Worm (Caenorhabditis elegans) whole organism, L3 larva: Measurements from ENCODE around the gene vnut-1.

Experiments
- R02D3.7 ChIP-seq: fragments of 150-350 bp; optimal IDR thresholded peaks from 2 replicates; lab custom pipeline; 2014; ENCODE audit warnings: missing biosample characterization, missing genetic modification characterization
- ama-1 ChIP-seq: fragments of 150-350 bp; optimal IDR thresholded peaks from 2 replicates; lab custom pipeline; 2018
- ceh-82 ChIP-seq: fragments of 150-350 bp; optimal IDR thresholded peaks from 2 replicates; lab custom pipeline; 2014; ENCODE audit warnings: missing biosample characterization, missing genetic modification characterization
- ceh-9 ChIP-seq: sonication (generic microtip); optimal IDR thresholded peaks from 2 replicates; lab custom pipeline; 2018; ENCODE audit warnings: missing biosample characterization, missing genetic modification characterization
- egl-27 ChIP-seq: sonication (generic microtip); optimal IDR thresholded peaks from 4 replicates; lab custom pipeline; 2017; ENCODE audit warnings: missing biosample characterization, missing genetic modification reagents, missing genetic modification characterization
- eor-1 ChIP-seq, 2 experiments: fragments of 150-350 bp; optimal IDR thresholded peaks; 2 replicates each; lab custom pipeline; 2014 to 2018; ENCODE audit warnings: missing biosample characterization in 2 of 2, missing genetic modification characterization in 2 of 2
- fkh-10 ChIP-seq: sonication (generic microtip); optimal IDR thresholded peaks from 2 replicates; lab custom pipeline; 2017; ENCODE audit warnings: missing biosample characterization, missing genetic modification reagents, missing genetic modification characterization
- nhr-25 ChIP-seq: sonication (generic microtip); optimal IDR thresholded peaks from 2 replicates; lab custom pipeline; 2017; ENCODE audit warnings: missing biosample characterization, missing genetic modification characterization
- nhr-77 ChIP-seq: fragments of 150-350 bp; optimal IDR thresholded peaks from 2 replicates; lab custom pipeline; 2014; ENCODE audit warnings: missing biosample characterization, missing genetic modification characterization
- pha-4 ChIP-seq: fragments of 150-350 bp; optimal IDR thresholded peaks from 2 replicates; lab custom pipeline; 2014; ENCODE audit warnings: missing biosample characterization, missing genetic modification reagents, missing genetic modification characterization
- snpc-4 ChIP-seq: fragments of 150-350 bp; optimal IDR thresholded peaks from 2 replicates; lab custom pipeline; 2014; ENCODE audit warnings: missing biosample characterization, missing genetic modification characterization
- tbx-2 ChIP-seq: sonication (generic microtip); optimal IDR thresholded peaks from 2 replicates; lab custom pipeline; 2016; ENCODE audit warnings: mild to moderate bottlenecking, missing genetic modification characterization, missing compliant biosample characterization
- unc-62 ChIP-seq: fragments of 150-350 bp; sonication (generic microtip); optimal IDR thresholded peaks from 4 replicates; lab custom pipeline; 2014; ENCODE audit warnings: missing biosample characterization, missing genetic modification reagents, missing genetic modification characterization

DNA sequence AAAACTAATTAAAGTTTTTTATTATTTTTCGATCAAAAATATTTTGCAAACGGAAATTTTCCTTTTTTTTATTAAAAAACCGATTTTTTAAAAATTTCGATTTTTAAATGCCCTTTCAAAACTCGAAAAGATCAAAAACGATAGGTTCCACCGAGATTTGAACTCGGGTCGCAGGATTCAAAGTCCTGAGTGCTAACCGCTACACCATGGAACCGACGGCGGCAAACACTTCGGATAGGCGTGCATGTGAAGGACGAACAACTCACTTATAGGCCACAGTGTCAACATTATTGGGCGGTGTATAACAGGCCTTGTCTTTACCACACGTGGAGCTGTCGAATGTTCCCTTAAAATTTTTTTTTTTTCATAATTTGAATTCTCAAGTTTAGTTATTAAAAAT, 14.9 kb upstream of the vnut-1 start:
- TF ChIP-seq ceh-9 (tag; lab: Kevin White, UChicago) (no peak), pha-4 (tag; lab: Kevin White, UChicago) (peak; percentile 50), egl-27 (tag; lab: Kevin White, UChicago) (no peak), ama-1 (lab: Kevin White, UChicago) (no peak), fkh-10 (GFP tag; lab: Kevin White, UChicago) (no peak), R02D3.7 (tag; lab: Kevin White, UChicago) (no peak), snpc-4 (tag; lab: Kevin White, UChicago) (no peak), eor-1 (tag; optimal IDR thresholded peaks at IDR 0.05; lab: Kevin White, UChicago) (no peak), nhr-25 (tag; lab: Kevin White, UChicago) (no peak), nhr-77 (no peak), tbx-2 (tag; lab: Kevin White, UChicago) (no peak), unc-62 (GFP tag; lab: Kevin White, UChicago) (no peak), ceh-82 (tag; lab: Kevin White, UChicago) (no peak)
